Worm (Caenorhabditis elegans) whole organism, young adult: ENCODE results near the gene M88.3.

Experiments used
- B0019.2 ChIP-seq: fragments of 200-800 bp; sonication (Bioruptor generic); conservative IDR thresholded peaks from 2 replicates; pipeline ENCODE4 v1.3.6; 2022; ENCODE audit warnings: missing genetic modification reagents, missing genetic modification characterization, missing compliant biosample characterization
- C17E4.6 ChIP-seq: fragments of 200-800 bp; sonication (Bioruptor generic); IDR thresholded peaks from 2 replicates; pipeline ENCODE4 v1.3.6; 2022; ENCODE audit warnings: missing genetic modification reagents, missing genetic modification characterization, missing compliant biosample characterization
- F22D6.2 ChIP-seq: sonication (generic microtip); optimal IDR thresholded peaks from 2 replicates; lab custom pipeline; 2016; ENCODE audit warnings: mild to moderate bottlenecking, missing genetic modification characterization, missing compliant biosample characterization
- F23B12.7 ChIP-seq: sonication (generic microtip); optimal IDR thresholded peaks from 2 replicates; lab custom pipeline; 2017; ENCODE audit warnings: missing genetic modification characterization, mild to moderate bottlenecking, missing compliant biosample characterization, antibody characterized with exemption, moderate library complexity; ENCODE audit not compliant: insufficient read depth
- F33H1.4 ChIP-seq: fragments of 200-800 bp; sonication (Bioruptor generic); IDR thresholded peaks from 2 replicates; pipeline ENCODE4 v1.3.6; 2022; ENCODE audit warnings: missing genetic modification reagents, missing genetic modification characterization, missing compliant biosample characterization
- F49E8.2 ChIP-seq: sonication (generic microtip); optimal IDR thresholded peaks from 3 replicates; lab custom pipeline; 2017; ENCODE audit warnings: missing genetic modification characterization, mild to moderate bottlenecking, missing compliant biosample characterization, antibody characterized with exemption, moderate library complexity; ENCODE audit not compliant: insufficient read depth
- K12H6.12 ChIP-seq: fragments of 200-800 bp; sonication (Bioruptor generic); optimal IDR thresholded peaks from 2 replicates; lab custom pipeline; 2018; ENCODE audit warnings: mild to moderate bottlenecking, missing genetic modification characterization, missing compliant biosample characterization
- Y53G8AR.9 ChIP-seq: fragments of 200-800 bp; sonication (Bioruptor generic); conservative IDR thresholded peaks from 2 replicates; pipeline ENCODE4 v1.3.6; 2022; ENCODE audit warnings: missing genetic modification reagents, missing genetic modification characterization, missing compliant biosample characterization
- Y95B8A.8 ChIP-seq: fragments of 200-800 bp; sonication (Bioruptor generic); IDR thresholded peaks from 2 replicates; pipeline ENCODE4 v1.3.6; 2022; ENCODE audit warnings: missing genetic modification reagents, missing genetic modification characterization, missing compliant biosample characterization
- ZK185.1 ChIP-seq: sonication (generic microtip); optimal IDR thresholded peaks from 2 replicates; lab custom pipeline; 2016; ENCODE audit warnings: mild to moderate bottlenecking, missing genetic modification characterization, missing compliant biosample characterization; ENCODE audit not compliant: poor library complexity, severe bottlenecking
- ama-1 ChIP-seq, 3 experiments: fragments of 150-350 bp in 1 of 3; sonication (generic microtip) in 2 of 3; optimal IDR thresholded peaks; 2 replicates each; lab custom pipeline; 2014 to 2018; ENCODE audit warnings: missing biosample characterization in 2 of 3, missing genetic modification characterization in 2 of 3, missing genetic modification reagents in 2 of 3
- attf-3 ChIP-seq: fragments of 200-800 bp; sonication (Bioruptor generic); conservative IDR thresholded peaks from 2 replicates; pipeline ENCODE4 v1.3.6; 2022; ENCODE audit warnings: missing genetic modification reagents, missing genetic modification characterization, missing compliant biosample characterization
- ccch-3 ChIP-seq: fragments of 200-800 bp; sonication (Bioruptor generic); optimal IDR thresholded peaks from 2 replicates; lab custom pipeline; 2018; ENCODE audit warnings: mild to moderate bottlenecking, missing genetic modification characterization, missing compliant biosample characterization
- cebp-2 ChIP-seq: fragments of 200-800 bp; sonication (Bioruptor generic); IDR thresholded peaks from 2 replicates; pipeline ENCODE4 v1.3.6; 2022; ENCODE audit warnings: missing genetic modification characterization, missing compliant biosample characterization
- ceh-100 ChIP-seq: fragments of 200-800 bp; sonication (Bioruptor generic); IDR thresholded peaks from 2 replicates; pipeline ENCODE4 v1.3.6; 2022; ENCODE audit warnings: missing genetic modification reagents, missing genetic modification characterization, missing compliant biosample characterization
- ceh-58 ChIP-seq: fragments of 200-800 bp; sonication (Bioruptor generic); IDR thresholded peaks from 2 replicates; pipeline ENCODE4 v1.3.6; 2022; ENCODE audit warnings: missing genetic modification characterization, missing compliant biosample characterization
- die-1 ChIP-seq: sonication (generic microtip); optimal IDR thresholded peaks from 2 replicates; lab custom pipeline; 2016; ENCODE audit warnings: missing genotype, mild to moderate bottlenecking, missing genetic modification characterization, missing compliant biosample characterization
- dpl-1 ChIP-seq: fragments of 150-350 bp; optimal IDR thresholded peaks from 2 replicates; lab custom pipeline; 2014; ENCODE audit warnings: missing biosample characterization, missing genetic modification reagents, missing genetic modification characterization
- efl-1 ChIP-seq: fragments of 150-350 bp; optimal IDR thresholded peaks from 2 replicates; lab custom pipeline; 2014; ENCODE audit warnings: missing biosample characterization, missing genetic modification reagents, missing genetic modification characterization
- egl-44 ChIP-seq: fragments of 200-800 bp; sonication (Bioruptor generic); IDR thresholded peaks from 2 replicates; pipeline ENCODE4 v1.3.6; 2022; ENCODE audit warnings: missing genetic modification reagents, missing genetic modification characterization, missing compliant biosample characterization
- hlh-12 ChIP-seq: sonication (generic microtip); optimal IDR thresholded peaks from 2 replicates; lab custom pipeline; 2016; ENCODE audit warnings: missing genetic modification characterization, missing compliant biosample characterization
- hmg-1.2 ChIP-seq: fragments of 200-800 bp; sonication (Bioruptor generic); IDR thresholded peaks from 2 replicates; pipeline ENCODE4 v1.3.6; 2022; ENCODE audit warnings: missing genetic modification reagents, missing genetic modification characterization, missing compliant biosample characterization
- lag-1 ChIP-seq: fragments of 200-800 bp; sonication (Bioruptor generic); IDR thresholded peaks from 2 replicates; pipeline ENCODE4 v1.3.6; 2022; ENCODE audit warnings: missing genetic modification reagents, missing genetic modification characterization, missing compliant biosample characterization
- let-607 ChIP-seq, 2 experiments: fragments of 200-800 bp in 1 of 2; sonication (Bioruptor generic) in 1 of 2; sonication (generic microtip) in 1 of 2; optimal IDR thresholded peaks; 2 replicates each; lab custom pipeline; 2016 to 2018; ENCODE audit warnings: mild to moderate bottlenecking in 2 of 2, missing compliant biosample characterization in 2 of 2, missing genetic modification characterization in 2 of 2, moderate library complexity in 2 of 2, missing genotype in 1 of 2
- lin-40 ChIP-seq: sonication (generic microtip); optimal IDR thresholded peaks from 2 replicates; lab custom pipeline; 2016; ENCODE audit warnings: missing genetic modification characterization, mild to moderate bottlenecking, missing compliant biosample characterization, missing genotype, missing genetic modification reagents
- lin-54 ChIP-seq: fragments of 200-800 bp; sonication (Bioruptor generic); optimal IDR thresholded peaks from 2 replicates; lab custom pipeline; 2018; ENCODE audit warnings: mild to moderate bottlenecking, missing genetic modification characterization, missing compliant biosample characterization
- lsy-27 ChIP-seq: sonication (generic microtip); optimal IDR thresholded peaks from 2 replicates; lab custom pipeline; 2017; ENCODE audit warnings: missing genetic modification characterization, mild to moderate bottlenecking, missing compliant biosample characterization, antibody characterized with exemption, missing genotype, borderline replicate concordance; ENCODE audit not compliant: insufficient read depth
- madf-8 ChIP-seq: fragments of 200-800 bp; sonication (Bioruptor generic); conservative IDR thresholded peaks from 2 replicates; pipeline ENCODE4 v1.3.6; 2022; ENCODE audit warnings: missing genetic modification reagents, missing genetic modification characterization, missing compliant biosample characterization
- mxl-1 ChIP-seq: sonication (generic microtip); optimal IDR thresholded peaks from 2 replicates; lab custom pipeline; 2016; ENCODE audit warnings: missing genetic modification characterization, missing compliant biosample characterization
- nfya-2 ChIP-seq: fragments of 200-800 bp; sonication (Bioruptor generic); IDR thresholded peaks from 2 replicates; pipeline ENCODE4 v1.3.6; 2022; ENCODE audit warnings: missing genetic modification reagents, missing genetic modification characterization, missing compliant biosample characterization
- nfyb-1 ChIP-seq: fragments of 200-800 bp; sonication (Bioruptor generic); IDR thresholded peaks from 2 replicates; pipeline ENCODE4 v1.3.6; 2022; ENCODE audit warnings: missing genetic modification reagents, missing genetic modification characterization, missing compliant biosample characterization
- nhr-80 ChIP-seq: sonication (generic microtip); optimal IDR thresholded peaks from 2 replicates; lab custom pipeline; 2016; ENCODE audit warnings: missing genetic modification characterization, missing compliant biosample characterization
- pbrm-1 ChIP-seq: fragments of 200-800 bp; sonication (Bioruptor generic); IDR thresholded peaks from 2 replicates; pipeline ENCODE4 v1.3.6; 2022; ENCODE audit warnings: missing genetic modification reagents, missing genetic modification characterization, missing compliant biosample characterization
- pha-4 ChIP-seq: fragments of 150-350 bp; sonication (generic microtip); optimal IDR thresholded peaks from 2 replicates; lab custom pipeline; 2014; ENCODE audit warnings: missing biosample characterization, missing genetic modification reagents, missing genetic modification characterization
- rcor-1 ChIP-seq: fragments of 200-800 bp; sonication (Bioruptor generic); IDR thresholded peaks from 2 replicates; pipeline ENCODE4 v1.3.6; 2022; ENCODE audit warnings: missing genetic modification reagents, missing genetic modification characterization, missing compliant biosample characterization
- rec-8 ChIP-seq, 2 experiments: sonication (generic microtip); optimal IDR thresholded peaks; 2 replicates each; lab custom pipeline; 2016; ENCODE audit warnings: mild to moderate bottlenecking in 2 of 2, missing genetic modification characterization in 2 of 2, missing genetic modification reagents in 2 of 2, missing genotype in 2 of 2, missing biosample characterization in 1 of 2, missing compliant biosample characterization in 1 of 2, moderate library complexity in 1 of 2
- rpc-1 ChIP-seq, 2 experiments: fragments of 150-350 bp in 1 of 2; sonication (generic microtip) in 1 of 2; optimal IDR thresholded peaks; 2 replicates each; lab custom pipeline; 2014 to 2018; ENCODE audit warnings: missing biosample characterization in 1 of 2, missing genetic modification characterization in 1 of 2, missing genetic modification reagents in 1 of 2, missing genotype in 1 of 2
- sdz-38 ChIP-seq: sonication (generic microtip); optimal IDR thresholded peaks from 2 replicates; lab custom pipeline; 2016; ENCODE audit warnings: missing genotype, missing genetic modification characterization, missing compliant biosample characterization
- snpc-1.3 ChIP-seq: sonication (generic microtip); optimal IDR thresholded peaks from 2 replicates; lab custom pipeline; 2017; ENCODE audit warnings: missing genetic modification characterization, mild to moderate bottlenecking, missing compliant biosample characterization, antibody characterized with exemption, moderate library complexity, missing genotype, missing genetic modification reagents; ENCODE audit not compliant: insufficient read depth
- tbx-9 ChIP-seq: sonication (generic microtip); optimal IDR thresholded peaks from 2 replicates; lab custom pipeline; 2016; ENCODE audit warnings: borderline replicate concordance, missing genetic modification characterization, inconsistent platforms, missing compliant biosample characterization
- tlf-1 ChIP-seq: fragments of 200-800 bp; sonication (Bioruptor generic); optimal IDR thresholded peaks from 2 replicates; lab custom pipeline; 2018; ENCODE audit warnings: mild to moderate bottlenecking, missing genetic modification characterization, missing compliant biosample characterization
- unc-130 ChIP-seq: sonication (generic microtip); optimal IDR thresholded peaks from 2 replicates; lab custom pipeline; 2016; ENCODE audit warnings: missing genetic modification reagents, missing genetic modification characterization, missing compliant biosample characterization
- zfh-2 ChIP-seq: fragments of 200-800 bp; sonication (Bioruptor generic); conservative IDR thresholded peaks from 2 replicates; pipeline ENCODE4 v1.3.6; 2022; ENCODE audit warnings: missing genetic modification reagents, missing genetic modification characterization, missing compliant biosample characterization
- ztf-6 ChIP-seq: fragments of 200-800 bp; sonication (Bioruptor generic); IDR thresholded peaks from 2 replicates; pipeline ENCODE4 v1.3.6; 2022; ENCODE audit warnings: missing genetic modification reagents, missing genetic modification characterization, missing compliant biosample characterization

M88.3 gene

DNA sequence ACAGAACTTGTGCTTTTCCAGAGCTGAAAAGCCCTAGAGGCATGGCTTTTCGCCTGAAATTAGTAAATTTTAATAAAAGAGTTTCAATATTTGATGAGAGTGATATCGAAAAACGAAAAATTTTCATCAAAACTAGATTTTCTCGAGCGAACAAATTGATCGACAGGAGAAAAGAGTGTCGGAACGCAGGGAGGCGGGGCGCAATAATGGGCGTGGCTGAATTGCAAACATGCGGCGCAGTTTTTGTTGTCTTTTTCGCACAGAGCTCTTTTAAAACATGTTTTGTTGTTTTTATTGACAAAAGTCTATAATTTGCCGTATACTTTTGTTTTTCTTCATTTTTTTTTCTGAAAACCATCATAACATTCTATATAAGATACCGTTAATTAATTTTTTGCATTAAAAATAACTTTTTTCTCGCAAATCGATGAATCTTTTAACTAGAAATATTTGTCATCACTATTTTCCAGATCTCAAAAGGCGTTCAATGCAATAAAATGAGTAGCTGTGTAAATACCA lies 33.6 kb upstream of the M88.3 start, which contains the start of the genes sel-5 and wdr-48 (continued):
- no peak for TF ChIP-seq die-1 (tag; lab: Kevin White, UChicago)
- TF ChIP-seq nhr-80 (tag; lab: Kevin White, UChicago): peak; percentile 28
- no peak for TF ChIP-seq lag-1
- no peak for TF ChIP-seq F22D6.2
- no peak for TF ChIP-seq lin-40 (tag; lab: Kevin White, UChicago)
- no peak for TF ChIP-seq F49E8.2 (tag; lab: Kevin White, UChicago)
- no peak for TF ChIP-seq zfh-2 (GFP tag; lab: Robert Waterston, UW)

- TF ChIP-seq Y95B8A.8 (GFP tag; lab: Robert Waterston, UW) (no peak), cebp-2 (GFP tag; lab: Robert Waterston, UW) (no peak), hlh-12 (tag; lab: Kevin White, UChicago) (no peak), pha-4 (tag; lab: Kevin White, UChicago) (no peak), mxl-1 (tag; lab: Kevin White, UChicago) (no peak), K12H6.12 (peak; percentile 45), rec-8 (tag; optimal IDR thresholded peaks at IDR 0.05; lab: Kevin White, UChicago) (peak; percentile 55 to 59), attf-3 (GFP tag; lab: Robert Waterston, UW) (no peak), tbx-9 (tag; lab: Kevin White, UChicago) (no peak), let-607 (tag; optimal IDR thresholded peaks at IDR 0.05; lab: Kevin White, UChicago) (peak in 1 of 2 experiments; percentile 11), lsy-27 (tag; lab: Kevin White, UChicago) (no peak), rpc-1 (optimal IDR thresholded peaks at IDR 0.05; lab: Kevin White, UChicago) (peak; percentile 55), rpc-1 (tag; optimal IDR thresholded peaks at IDR 0.05; lab: Kevin White, UChicago) (no peak), die-1 (tag; lab: Kevin White, UChicago) (peak; percentile 21), efl-1 (GFP tag; lab: Kevin White, UChicago) (peak; percentile 7), hmg-1.2 (GFP tag; lab: Robert Waterston, UW) (peak; percentile 61), lin-54 (GFP tag; lab: Kevin White, UChicago) (peak; percentile 55), ama-1 (optimal IDR thresholded peaks at IDR 0.05; lab: Kevin White, UChicago) (no peak), ama-1 (GFP tag; optimal IDR thresholded peaks at IDR 0.05; lab: Kevin White, UChicago) (peak in 1 of 2 experiments; percentile 23), dpl-1 (GFP tag; lab: Kevin White, UChicago) (no peak), nfya-2 (GFP tag; lab: Robert Waterston, UW) (no peak), tlf-1 (GFP tag; lab: Kevin White, UChicago) (no peak), zfh-2 (GFP tag; lab: Robert Waterston, UW) (no peak), ZK185.1 (tag; lab: Kevin White, UChicago) (peak; percentile 83), F23B12.7 (peak; percentile 19), ztf-6 (no peak), sdz-38 (tag; lab: Kevin White, UChicago) (no peak), B0019.2 (GFP tag; lab: Robert Waterston, UW) (no peak), unc-130 (GFP tag; lab: Kevin White, UChicago) (peak; percentile 65), F33H1.4 (GFP tag; lab: Robert Waterston, UW) (peak; percentile 59; the same call in 1 of the 2 replicates), lin-40 (tag; lab: Kevin White, UChicago) (peak; percentile 51), ceh-58 (GFP tag; lab: Robert Waterston, UW) (no peak), nfyb-1 (GFP tag; lab: Robert Waterston, UW) (peak; percentile 64), ccch-3 (no peak), Y53G8AR.9 (GFP tag; lab: Robert Waterston, UW) (no peak), pbrm-1 (GFP tag; lab: Robert Waterston, UW) (peak; percentile 65), rcor-1 (peak; percentile 63; the same call in 1 of the 2 replicates), ceh-100 (GFP tag; lab: Robert Waterston, UW) (peak; percentile 46; the same call in 1 of the 2 replicates), snpc-1.3 (tag; lab: Kevin White, UChicago) (peak; percentile 50), egl-44 (GFP tag; lab: Robert Waterston, UW) (0 out of 2 replicates have a peak, but pooled peaks have one; percentile 55), C17E4.6 (no peak), madf-8 (GFP tag; lab: Robert Waterston, UW) (no peak), F22D6.2 (peak; percentile 8)
These were observed 23.6 kb upstream of the M88.3 start, which contains the start of gene idhg-1 for ce11 chrIII:4568455-4568854. Gene idhg-1, plus strand, starts transcription at chrIII:4568797.
